Fruit fly (Drosophila melanogaster) whole organism, prepupa: ENCODE data around the gene corto.

ENCODE experiments used
- Blimp-1 ChIP-seq: fragments of 200-800 bp; sonication (Bioruptor generic); optimal IDR thresholded peaks from 3 replicates; lab custom pipeline; 2017; ENCODE audit warnings: missing biosample characterization, missing genetic modification characterization, mild to moderate bottlenecking, moderate library complexity, missing genetic modification reagents
- CG11294 ChIP-seq: fragments of 200-800 bp; sonication (Bioruptor generic); IDR thresholded peaks from 2 replicates; pipeline ENCODE4 v1.3.6; 2022; ENCODE audit warnings: missing biosample characterization, missing genetic modification characterization
- CG11902 ChIP-seq: fragments of 200-800 bp; sonication (Bioruptor generic); optimal IDR thresholded peaks from 3 replicates; lab custom pipeline; 2016; ENCODE audit warnings: missing biosample characterization, missing genetic modification characterization
- CG15336 ChIP-seq: fragments of 200-800 bp; sonication (Bioruptor generic); IDR thresholded peaks from 2 replicates; pipeline ENCODE4 v1.3.6; 2022; ENCODE audit warnings: missing biosample characterization, missing genetic modification characterization
- CG1621 ChIP-seq: fragments of 200-800 bp; sonication (Bioruptor generic); optimal IDR thresholded peaks from 3 replicates; lab custom pipeline; 2018; ENCODE audit warnings: missing biosample characterization, mild to moderate bottlenecking, missing genetic modification characterization
- CG16779 ChIP-seq: fragments of 200-800 bp; sonication (Bioruptor generic); optimal IDR thresholded peaks from 3 replicates; lab custom pipeline; 2017; ENCODE audit warnings: missing biosample characterization, mild to moderate bottlenecking, missing genetic modification characterization
- CG31627 ChIP-seq: fragments of 200-800 bp; sonication (Bioruptor generic); optimal IDR thresholded peaks from 3 replicates; lab custom pipeline; 2016; ENCODE audit warnings: missing biosample characterization, missing genetic modification characterization
- CG34406 ChIP-seq: fragments of 200-800 bp; sonication (Bioruptor generic); optimal IDR thresholded peaks from 3 replicates; lab custom pipeline; 2016; ENCODE audit warnings: missing biosample characterization, missing genetic modification characterization
- CG3919 ChIP-seq: fragments of 200-800 bp; sonication (Bioruptor generic); optimal IDR thresholded peaks from 3 replicates; lab custom pipeline; 2016; ENCODE audit warnings: missing biosample characterization, missing genetic modification characterization
- CG4318 ChIP-seq: fragments of 200-800 bp; sonication (Bioruptor generic); optimal IDR thresholded peaks from 3 replicates; lab custom pipeline; 2017; ENCODE audit warnings: missing biosample characterization, mild to moderate bottlenecking, missing genetic modification characterization
- CG6792 ChIP-seq: fragments of 200-800 bp; sonication (Bioruptor generic); optimal IDR thresholded peaks from 3 replicates; lab custom pipeline; 2016; ENCODE audit warnings: missing biosample characterization, missing genetic modification characterization
- CG6854 ChIP-seq: fragments of 200-800 bp; sonication (Bioruptor generic); optimal IDR thresholded peaks from 2 replicates; lab custom pipeline; 2017; ENCODE audit warnings: missing biosample characterization, mild to moderate bottlenecking, missing genetic modification characterization
- CG8632 ChIP-seq: fragments of 200-800 bp; sonication (Bioruptor generic); optimal IDR thresholded peaks from 3 replicates; lab custom pipeline; 2016; ENCODE audit warnings: missing biosample characterization, missing genetic modification characterization
- Eip75B ChIP-seq: fragments of 200-800 bp; sonication (Bioruptor generic); optimal IDR thresholded peaks from 3 replicates; lab custom pipeline; 2016; ENCODE audit warnings: missing biosample characterization, missing genetic modification characterization
- Eip78C ChIP-seq: fragments of 200-800 bp; sonication (Bioruptor generic); peaks from one replicate; lab custom pipeline; 2016; ENCODE audit warnings: missing biosample characterization, missing genetic modification characterization
- Ets96B ChIP-seq: fragments of 200-800 bp; optimal IDR thresholded peaks from 2 replicates; lab custom pipeline; 2019; ENCODE audit warnings: missing biosample characterization, mild to moderate bottlenecking, missing genetic modification characterization, moderate library complexity
- Hr38 ChIP-seq: sonication (Bioruptor generic); optimal IDR thresholded peaks from 2 replicates; lab custom pipeline; 2016; ENCODE audit warnings: missing biosample characterization, missing genetic modification characterization
- Lpt ChIP-seq: fragments of 200-800 bp; sonication (Bioruptor generic); optimal IDR thresholded peaks from 3 replicates; lab custom pipeline; 2016; ENCODE audit warnings: missing biosample characterization, missing genetic modification characterization
- Met ChIP-seq: fragments of 200-800 bp; sonication (Bioruptor generic); optimal IDR thresholded peaks from 3 replicates; lab custom pipeline; 2016; ENCODE audit warnings: missing biosample characterization, missing genetic modification characterization
- Sox102F ChIP-seq: fragments of 200-800 bp; sonication (Bioruptor generic); optimal IDR thresholded peaks from 2 replicates; lab custom pipeline; 2016; ENCODE audit warnings: missing biosample characterization, mild to moderate bottlenecking, missing genetic modification characterization
- acj6 ChIP-seq: fragments of 200-800 bp; sonication (Bioruptor generic); optimal IDR thresholded peaks from 3 replicates; lab custom pipeline; 2016; ENCODE audit warnings: missing biosample characterization, missing genetic modification characterization
- cyc ChIP-seq: fragments of 200-800 bp; sonication (Bioruptor generic); optimal IDR thresholded peaks from 3 replicates; lab custom pipeline; 2016; ENCODE audit warnings: missing biosample characterization, missing genetic modification characterization
- dsx ChIP-seq: fragments of 200-800 bp; optimal IDR thresholded peaks from 3 replicates; lab custom pipeline; 2019; ENCODE audit warnings: missing biosample characterization, mild to moderate bottlenecking, missing genetic modification characterization, moderate library complexity; ENCODE audit not compliant: poor library complexity, severe bottlenecking
- fd59A ChIP-seq: fragments of 200-800 bp; sonication (Bioruptor generic); optimal IDR thresholded peaks from 2 replicates; lab custom pipeline; 2017; ENCODE audit warnings: missing biosample characterization, mild to moderate bottlenecking, missing genetic modification characterization, missing genetic modification reagents
- fkh ChIP-seq: fragments of 200-800 bp; sonication (Bioruptor generic); optimal IDR thresholded peaks from 3 replicates; lab custom pipeline; 2017; ENCODE audit warnings: missing biosample characterization, mild to moderate bottlenecking, missing genetic modification characterization, moderate library complexity
- pdm3 ChIP-seq: fragments of 200-800 bp; sonication (Bioruptor generic); optimal IDR thresholded peaks from 3 replicates; lab custom pipeline; 2016; ENCODE audit warnings: missing biosample characterization, missing genetic modification characterization
- ss ChIP-seq, 2 experiments: fragments of 200-800 bp; sonication (Bioruptor generic); optimal IDR thresholded peaks; 2 replicates in 1 of 2; 3 replicates in 1 of 2; lab custom pipeline; 2017 to 2018; ENCODE audit warnings: mild to moderate bottlenecking in 2 of 2, missing biosample characterization in 2 of 2, missing genetic modification characterization in 2 of 2, moderate library complexity in 1 of 2
- svp ChIP-seq: fragments of 200-800 bp; sonication (Bioruptor generic); peaks from one replicate; lab custom pipeline; 2016; ENCODE audit warnings: missing biosample characterization, missing genetic modification characterization
- topi ChIP-seq: fragments of 200-800 bp; sonication (Bioruptor generic); optimal IDR thresholded peaks from 3 replicates; lab custom pipeline; 2016; ENCODE audit warnings: missing biosample characterization, missing genetic modification characterization

The corto gene

dm6 chr3R:5100323-5101055, 13.6 kb upstream of the corto start (continued):
- TF ChIP-seq CG3919 (peak; percentile 61), CG4318 (GFP tag; lab: Kevin White, UChicago) (no peak), topi (GFP tag; lab: Kevin White, UChicago) (peak; percentile 81), CG1621 (tag; lab: Kevin White, UChicago) (no peak), pdm3 (GFP tag; lab: Kevin White, UChicago) (peak; percentile 47), cyc (peak; percentile 78), CG15336 (GFP tag; lab: Robert Waterston, UW) (0 out of 2 replicates have a peak, but pooled peaks have one; percentile 35), CG16779 (no peak), Sox102F (GFP tag; lab: Kevin White, UChicago) (peak; percentile 85), Lpt (GFP tag; lab: Kevin White, UChicago) (no peak)
- TF ChIP-seq, all 60 proteins: peak for 43

dm6 chr3R:5097866-5098484, 11.1 kb upstream of the corto start:
- peak; percentile 26 for TF ChIP-seq pdm3 (GFP tag; lab: Kevin White, UChicago)
- TF ChIP-seq Eip78C, result peak; percentile 59
- no peak for TF ChIP-seq CG11294 (GFP tag; lab: Robert Waterston, UW)
- peak; percentile 16 for TF ChIP-seq Eip75B (GFP tag; lab: Kevin White, UChicago)
- no peak for TF ChIP-seq acj6
- TF ChIP-seq CG34406 (GFP tag; lab: Kevin White, UChicago), result no peak
- peak; percentile 65 for TF ChIP-seq svp (GFP tag; lab: Kevin White, UChicago)
- peak; percentile 7 for TF ChIP-seq Ets96B (tag; lab: Kevin White, UChicago)
- TF ChIP-seq, all 60 proteins: peak for 5

dm6 chr3R:5097175-5097574, 10.3 kb upstream of the corto start:
- TF ChIP-seq CG6854, result peak; percentile 61
- TF ChIP-seq ss (GFP tag; optimal IDR thresholded peaks at IDR 0.05; lab: Kevin White, UChicago), result peak in 1 of 2 experiments; percentile 57
- no peak for TF ChIP-seq CG11902 (GFP tag; lab: Kevin White, UChicago)
- TF ChIP-seq, all 60 proteins: peak for 2

DNA sequence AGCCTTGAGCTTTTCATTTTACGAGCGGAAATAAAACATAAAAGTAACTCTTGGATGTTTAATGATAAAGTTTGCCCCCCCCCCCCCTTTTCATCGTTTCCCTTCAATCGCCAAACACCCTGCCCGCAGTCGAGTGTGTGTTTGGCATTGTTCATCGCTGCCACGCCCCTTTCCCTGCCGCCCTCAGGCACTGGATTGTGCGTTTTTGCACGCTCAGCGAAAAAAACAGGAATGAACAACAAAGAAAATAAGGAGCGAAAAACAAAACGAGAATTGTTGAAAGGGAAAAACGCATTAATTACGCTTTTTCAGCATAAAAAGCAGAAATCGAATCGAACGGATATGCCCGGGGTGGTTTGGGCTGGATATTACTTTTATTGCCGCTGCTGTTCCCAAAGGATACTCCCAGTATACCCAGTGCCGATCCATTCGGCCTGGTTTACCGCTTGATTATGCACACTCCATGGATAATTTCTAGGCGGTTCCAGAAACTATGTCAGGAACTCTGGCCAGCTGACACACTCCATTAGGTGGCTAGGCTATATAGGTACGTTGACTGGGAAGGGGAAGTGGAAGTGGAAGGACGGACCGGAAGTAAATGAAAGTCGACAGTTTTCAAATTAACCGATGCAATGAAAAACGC, 9.2 kb upstream of the corto start:
- TF ChIP-seq CG6792 (GFP tag; lab: Kevin White, UChicago), result no peak
- TF ChIP-seq Hr38 (GFP tag; lab: Kevin White, UChicago), result no peak
- no peak for TF ChIP-seq cyc
- no peak for TF ChIP-seq Met (GFP tag; lab: Kevin White, UChicago)
- TF ChIP-seq ss (GFP tag; optimal IDR thresholded peaks at IDR 0.05; lab: Kevin White, UChicago), result peak in 1 of 2 experiments; percentile 8
- TF ChIP-seq topi (GFP tag; lab: Kevin White, UChicago), result no peak
- TF ChIP-seq CG31627 (GFP tag; lab: Kevin White, UChicago), result no peak
- TF ChIP-seq pdm3 (GFP tag; lab: Kevin White, UChicago), result no peak
- TF ChIP-seq CG34406 (GFP tag; lab: Kevin White, UChicago), result no peak
- TF ChIP-seq dsx (GFP tag; lab: Kevin White, UChicago), result peak; percentile 16
- TF ChIP-seq fd59A, result no peak
- no peak for TF ChIP-seq fkh (GFP tag; lab: Kevin White, UChicago)
- peak; percentile 43 for TF ChIP-seq Blimp-1 (GFP tag; lab: Kevin White, UChicago)
- no peak for TF ChIP-seq CG15336 (GFP tag; lab: Robert Waterston, UW)
- TF ChIP-seq Sox102F (GFP tag; lab: Kevin White, UChicago), result no peak
- peak; percentile 48 for TF ChIP-seq CG6854
- no peak for TF ChIP-seq CG8632 (GFP tag; lab: Kevin White, UChicago)
